Worm (Caenorhabditis elegans): ENCODE measurements around the gene cpg-1.

Gene cpg-1

DNA sequence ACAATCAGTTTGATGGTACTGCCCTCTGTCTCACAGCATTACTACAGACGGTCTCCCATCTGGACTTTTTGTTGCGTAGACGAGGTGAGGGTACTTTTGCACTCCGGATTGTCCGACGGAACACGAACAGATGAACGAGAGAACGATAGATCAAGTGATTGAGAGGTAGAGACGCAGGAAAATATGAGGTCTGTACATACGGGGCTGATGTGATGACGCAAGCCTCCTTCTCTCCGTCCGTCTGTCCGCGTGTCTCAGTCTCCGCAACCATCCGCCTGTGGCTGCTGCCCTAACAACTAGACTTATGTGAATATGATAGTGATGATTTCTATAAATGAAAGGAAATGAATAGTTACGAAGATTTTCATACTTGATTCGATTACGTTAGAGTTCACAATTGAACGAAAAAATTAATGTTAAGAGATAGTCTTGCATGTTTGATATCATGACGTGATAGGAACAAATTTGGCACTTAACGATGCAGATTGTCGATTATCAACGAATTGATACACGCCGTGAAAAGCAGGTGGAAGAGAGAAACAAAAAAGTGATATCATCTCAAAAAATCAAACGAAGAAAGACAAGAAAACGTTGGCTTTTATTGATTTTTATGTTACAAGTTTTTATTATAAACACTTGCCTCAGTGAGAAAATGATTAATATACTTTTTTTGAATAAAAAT is 13.5 kb downstream of the cpg-1 start (continued):
- TF ChIP-seq ceh-32 (tag; optimal IDR thresholded peaks at IDR 0.05; ENCODE audit: poor library complexity), result no peak
- peak; percentile 74 for TF ChIP-seq nhr-28 (tag; optimal IDR thresholded peaks at IDR 0.05)
- TF ChIP-seq nhr-11 (tag; optimal IDR thresholded peaks at IDR 0.05), result no peak
- no peak for TF ChIP-seq skn-1 (tag; optimal IDR thresholded peaks at IDR 0.05)
- TF ChIP-seq daf-19 (GFP tag; conservative IDR thresholded peaks at IDR 0.05), result no peak
- no peak for TF ChIP-seq tag-97 (GFP tag; IDR thresholded peaks at IDR 0.05)
- TF ChIP-seq mxl-3 (GFP tag; optimal IDR thresholded peaks at IDR 0.05), result peak; percentile 36
- peak; percentile 76 for TF ChIP-seq nhr-48 (tag; optimal IDR thresholded peaks at IDR 0.05)
- no peak for TF ChIP-seq F10B5.3 (tag; optimal IDR thresholded peaks at IDR 0.05)
- TF ChIP-seq nhr-111 (GFP tag; optimal IDR thresholded peaks at IDR 0.05), result no peak
- no peak for TF ChIP-seq cey-2 (tag; optimal IDR thresholded peaks at IDR 0.05; ENCODE audit: borderline replicate concordance, insufficient read depth)
- TF ChIP-seq zfp-2 (tag; optimal IDR thresholded peaks at IDR 0.05), result no peak
- TF ChIP-seq ZK337.2 (GFP tag; IDR thresholded peaks at IDR 0.05), result no peak
- TF ChIP-seq rbr-2 (tag; optimal IDR thresholded peaks at IDR 0.05), result no peak

DNA sequence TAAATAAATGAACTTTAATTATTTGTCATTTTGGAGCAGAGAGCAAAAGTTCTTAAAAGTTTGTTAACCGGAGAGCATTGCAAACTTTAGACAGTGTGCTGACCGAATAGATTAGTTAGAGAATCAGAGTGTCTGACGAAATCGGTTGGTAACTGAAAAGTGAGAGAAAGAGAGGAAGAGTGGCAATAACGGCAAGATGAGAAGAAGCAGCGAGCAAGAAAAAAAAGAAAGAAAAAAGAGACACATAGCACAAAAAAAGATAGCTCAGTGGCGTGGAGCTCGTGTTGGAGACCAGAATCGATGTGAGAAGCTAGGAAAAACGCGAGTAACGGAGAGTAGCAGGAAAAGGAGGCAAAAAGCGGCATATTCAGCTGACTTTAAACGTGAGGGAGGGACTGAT is 15.2 kb downstream of the cpg-1 start:
- TF ChIP-seq T20F7.1 (GFP tag; optimal IDR thresholded peaks at IDR 0.05) (no peak), mep-1 (tag; optimal IDR thresholded peaks at IDR 0.05) (peak; percentile 68), pha-4 (GFP tag; IDR thresholded peaks at IDR 0.05) (peak; percentile 10; the same call in 1 of the 2 replicates), pha-4 (tag; optimal IDR thresholded peaks at IDR 0.05) (no peak), hlh-30 (tag; optimal IDR thresholded peaks at IDR 0.05; ENCODE audit: insufficient read depth) (peak; percentile 60), ceh-20 (GFP tag; IDR thresholded peaks at IDR 0.05) (no peak), mdl-1 (tag; optimal IDR thresholded peaks at IDR 0.05) (peak in 1 of 2 experiments; percentile 71), nhr-6 (tag; optimal IDR thresholded peaks at IDR 0.05) (peak; percentile 27), lsy-2 (tag; optimal IDR thresholded peaks at IDR 0.05) (peak in 1 of 2 experiments; percentile 67), fkh-10 (GFP tag; optimal IDR thresholded peaks at IDR 0.05) (peak; percentile 44), nhr-11 (tag; optimal IDR thresholded peaks at IDR 0.05) (peak; percentile 49), mxl-3 (GFP tag; optimal IDR thresholded peaks at IDR 0.05) (peak; percentile 3), set-16 (GFP tag; IDR thresholded peaks at IDR 0.05) (no peak), dve-1 (tag; optimal IDR thresholded peaks at IDR 0.05; ENCODE audit: insufficient read depth) (peak; percentile 27), aha-1 (tag) (peak; percentile 96), Y75B8A.6 (GFP tag; IDR thresholded peaks at IDR 0.05) (no peak), rbr-2 (tag; optimal IDR thresholded peaks at IDR 0.05) (peak; percentile 46), egl-27 (tag; optimal IDR thresholded peaks at IDR 0.05) (no peak), dmd-6 (GFP tag; IDR thresholded peaks at IDR 0.05) (peak; percentile 55), lin-38 (GFP tag; IDR thresholded peaks at IDR 0.05) (no peak), nhr-28 (tag; optimal IDR thresholded peaks at IDR 0.05) (peak; percentile 51), mes-2 (tag; optimal IDR thresholded peaks at IDR 0.05; ENCODE audit: poor library complexity, severe bottlenecking) (peak; percentile 32), hlh-11 (tag; optimal IDR thresholded peaks at IDR 0.05) (peak; percentile 51), nhr-237 (tag; optimal IDR thresholded peaks at IDR 0.05) (no peak), hmg-1.1 (GFP tag; IDR thresholded peaks at IDR 0.05) (peak; percentile 47), hif-1 (tag; optimal IDR thresholded peaks at IDR 0.05) (peak in 1 of 2 experiments; percentile 28), F44E2.7 (GFP tag; IDR thresholded peaks at IDR 0.05) (no peak), nhr-48 (tag; optimal IDR thresholded peaks at IDR 0.05) (peak; percentile 21), ama-1 (optimal IDR thresholded peaks at IDR 0.05) (peak; percentile 78), F37D6.2 (tag; optimal IDR thresholded peaks at IDR 0.05) (peak; percentile 6), zag-1 (tag; optimal IDR thresholded peaks at IDR 0.05) (no peak)

Data from whole organism, L4 larva.